Worm (Caenorhabditis elegans) whole organism, late embryonic: Measurements from ENCODE around the gene fpn-1.2.

Source experiments
- dve-1 ChIP-seq: sonication (generic microtip); optimal IDR thresholded peaks from 2 replicates; lab custom pipeline; 2017; ENCODE audit warnings: antibody characterized with exemption, mild to moderate bottlenecking, missing genetic modification characterization, missing compliant biosample characterization
- madf-2 ChIP-seq: sonication (generic microtip); optimal IDR thresholded peaks from 2 replicates; lab custom pipeline; 2017; ENCODE audit warnings: missing genetic modification characterization, missing compliant biosample characterization
- pax-1 ChIP-seq: fragments of 150-350 bp; optimal IDR thresholded peaks from 2 replicates; lab custom pipeline; 2014; ENCODE audit warnings: missing biosample characterization, missing genetic modification characterization
- pqm-1 ChIP-seq: sonication (generic microtip); optimal IDR thresholded peaks from 2 replicates; lab custom pipeline; 2016; ENCODE audit warnings: missing genetic modification characterization, missing compliant biosample characterization
- ref-2 ChIP-seq: sonication (generic microtip); optimal IDR thresholded peaks from 2 replicates; lab custom pipeline; 2016; ENCODE audit warnings: missing genetic modification characterization, missing compliant biosample characterization

DNA sequence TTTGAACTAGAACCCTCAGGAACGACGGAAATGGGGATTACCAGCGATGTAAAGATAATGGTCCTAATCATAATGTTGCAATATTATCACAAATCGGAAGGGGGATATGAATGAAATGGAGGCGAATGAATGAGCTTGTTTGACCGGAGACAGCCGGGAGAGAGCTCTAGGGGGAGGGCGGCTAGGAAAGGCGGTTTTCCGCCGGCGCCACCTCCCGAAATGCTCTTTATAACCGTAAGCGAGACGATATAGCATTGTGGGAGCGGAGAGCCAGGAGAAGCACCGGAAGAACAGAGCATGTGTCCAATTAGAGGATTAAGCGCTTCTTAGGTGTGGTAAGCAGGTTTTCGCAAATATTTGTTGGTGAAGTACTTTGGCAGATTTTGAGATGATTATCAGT lies 38.9 kb downstream of the fpn-1.2 start, which contains the start of gene R12A1.3:
- TF ChIP-seq madf-2 (tag; lab: Kevin White, UChicago) (no peak), dve-1 (tag; lab: Kevin White, UChicago) (no peak), pqm-1 (tag; lab: Kevin White, UChicago) (no peak), ref-2 (tag; lab: Kevin White, UChicago) (no peak), pax-1 (no peak)
